Fruit fly (Drosophila melanogaster) whole organism, wandering third instar larva: ENCODE results near the gene CG6959.

ENCODE experiments used
- Abd-B ChIP-seq: fragments of >200 bp; optimal IDR thresholded peaks from 2 replicates; lab custom pipeline; 2017; ENCODE audit warnings: missing biosample characterization, missing genetic modification characterization
- CG32264 ChIP-seq: fragments of 200-800 bp; sonication (Bioruptor generic); optimal IDR thresholded peaks from 2 replicates; lab custom pipeline; 2016; ENCODE audit warnings: missing biosample characterization, missing genetic modification characterization
- CG9705 ChIP-seq: fragments of 200-800 bp; sonication (Bioruptor generic); optimal IDR thresholded peaks from 2 replicates; lab custom pipeline; 2018; ENCODE audit warnings: missing biosample characterization, mild to moderate bottlenecking, missing genetic modification characterization
- CrebA ChIP-seq: fragments of 200-800 bp; sonication (Bioruptor generic); optimal IDR thresholded peaks from 2 replicates; lab custom pipeline; 2016; ENCODE audit warnings: missing biosample characterization, mild to moderate bottlenecking, missing genetic modification characterization, borderline replicate concordance
- Dfd ChIP-seq: fragments of >200 bp; optimal IDR thresholded peaks from 2 replicates; lab custom pipeline; 2017; ENCODE audit warnings: missing biosample characterization, missing genetic modification characterization
- Dif ChIP-seq: fragments of 200-275, 200-300 bp; sonication (Bioruptor generic); optimal IDR thresholded peaks from 2 replicates; lab custom pipeline; 2018; ENCODE audit warnings: missing biosample characterization, missing genetic modification characterization; ENCODE audit not compliant: partially characterized antibody
- GATAd ChIP-seq: sonication (Bioruptor generic); optimal IDR thresholded peaks from 2 replicates; lab custom pipeline; 2016; ENCODE audit warnings: missing biosample characterization, missing genetic modification characterization
- HLH106 ChIP-seq: fragments of 200-800 bp; optimal IDR thresholded peaks from 3 replicates; lab custom pipeline; 2019; ENCODE audit warnings: missing biosample characterization, mild to moderate bottlenecking, missing genetic modification characterization, moderate library complexity
- Hnf4 ChIP-seq: fragments of 200-800 bp; sonication (Bioruptor generic); optimal IDR thresholded peaks from 2 replicates; lab custom pipeline; 2016; ENCODE audit warnings: missing biosample characterization, mild to moderate bottlenecking, missing genetic modification characterization
- Hr78 ChIP-seq: fragments of >200 bp; optimal IDR thresholded peaks from 2 replicates; lab custom pipeline; 2017; ENCODE audit warnings: missing biosample characterization, missing genetic modification characterization
- Hr83 ChIP-seq: fragments of 200-300 bp; sonication (Bioruptor generic); optimal IDR thresholded peaks from 2 replicates; lab custom pipeline; 2016; ENCODE audit warnings: missing biosample characterization, mild to moderate bottlenecking, missing genetic modification characterization, moderate library complexity; ENCODE audit not compliant: poor library complexity, severe bottlenecking
- Jra ChIP-seq: sonication (Bioruptor generic); optimal IDR thresholded peaks from 2 replicates; lab custom pipeline; 2016; ENCODE audit warnings: missing biosample characterization, missing genetic modification characterization
- Myc ChIP-seq: fragments of >200 bp; optimal IDR thresholded peaks from 2 replicates; lab custom pipeline; 2017
- N ChIP-seq: fragments of >200 bp; optimal IDR thresholded peaks from 2 replicates; lab custom pipeline; 2018; ENCODE audit warnings: missing biosample characterization, missing external identifiers, missing genetic modification characterization
- OdsH ChIP-seq: fragments of 200-800 bp; sonication (Bioruptor generic); optimal IDR thresholded peaks from 2 replicates; lab custom pipeline; 2016; ENCODE audit warnings: missing biosample characterization, mild to moderate bottlenecking, missing genetic modification characterization
- Rel ChIP-seq, 2 experiments: fragments of 200-800 bp; sonication (Bioruptor generic) in 1 of 2; optimal IDR thresholded peaks; 2 replicates in 1 of 2; 3 replicates in 1 of 2; lab custom pipeline; 2016 to 2019; ENCODE audit warnings: mild to moderate bottlenecking in 2 of 2, missing biosample characterization in 2 of 2, missing genetic modification characterization in 2 of 2, moderate library complexity in 1 of 2
- Sp1 ChIP-seq: fragments of 200-800 bp; sonication (Bioruptor generic); optimal IDR thresholded peaks from 3 replicates; lab custom pipeline; 2019; ENCODE audit warnings: missing biosample characterization, mild to moderate bottlenecking, missing genetic modification characterization, moderate library complexity
- Vsx2 ChIP-seq: fragments of 200-300, 225-300 bp; sonication (Bioruptor generic); optimal IDR thresholded peaks from 2 replicates; lab custom pipeline; 2018; ENCODE audit warnings: missing biosample characterization, missing genetic modification characterization; ENCODE audit not compliant: partially characterized antibody
- br ChIP-seq: fragments of 200-800 bp; sonication (Bioruptor generic); optimal IDR thresholded peaks from 2 replicates; lab custom pipeline; 2016; ENCODE audit warnings: missing biosample characterization, missing genetic modification characterization
- brk ChIP-seq: fragments of 200-800 bp; sonication (Bioruptor generic); optimal IDR thresholded peaks from 2 replicates; lab custom pipeline; 2016; ENCODE audit warnings: missing biosample characterization, mild to moderate bottlenecking, missing genetic modification characterization
- dl ChIP-seq, 2 experiments: fragments of 175-275, 200-275 bp in 1 of 2; fragments of 200-275 bp in 1 of 2; sonication (Bioruptor generic); optimal IDR thresholded peaks; lab custom pipeline; 2018; ENCODE audit warnings: mild to moderate bottlenecking in 2 of 2, missing biosample characterization in 2 of 2, missing genetic modification characterization in 2 of 2, moderate library complexity in 2 of 2; ENCODE audit not compliant: partially characterized antibody in 2 of 2, insufficient read depth in 1 of 2
- dmrt93B ChIP-seq: fragments of 200-800 bp; sonication (Bioruptor generic); optimal IDR thresholded peaks from 2 replicates; lab custom pipeline; 2018; ENCODE audit warnings: missing biosample characterization, mild to moderate bottlenecking, missing genetic modification characterization
- dsf ChIP-seq: sonication (Bioruptor generic); optimal IDR thresholded peaks from 2 replicates; lab custom pipeline; 2016; ENCODE audit warnings: missing biosample characterization, missing genetic modification characterization, borderline replicate concordance
- ey ChIP-seq: fragments of 200-800 bp; sonication (Bioruptor generic); optimal IDR thresholded peaks from 2 replicates; lab custom pipeline; 2016; ENCODE audit warnings: missing biosample characterization, missing genetic modification characterization
- foxo ChIP-seq, 2 experiments: fragments of 200-800 bp; sonication (Bioruptor generic); optimal IDR thresholded peaks; 2 replicates in 1 of 2; 3 replicates in 1 of 2; lab custom pipeline; 2016 to 2017; ENCODE audit warnings: missing biosample characterization in 2 of 2, missing genetic modification characterization in 2 of 2
- fru ChIP-seq: fragments of 200-800 bp; sonication (Bioruptor generic); optimal IDR thresholded peaks from 3 replicates; lab custom pipeline; 2016; ENCODE audit warnings: missing biosample characterization, mild to moderate bottlenecking, missing genetic modification characterization
- h ChIP-seq: fragments of 200-800 bp; sonication (Bioruptor generic); optimal IDR thresholded peaks from 3 replicates; lab custom pipeline; 2016; ENCODE audit warnings: missing biosample characterization, mild to moderate bottlenecking, missing genetic modification characterization
- jim ChIP-seq: fragments of 175-275, 200-325 bp; sonication (Bioruptor generic); optimal IDR thresholded peaks from 2 replicates; lab custom pipeline; 2016; ENCODE audit warnings: missing biosample characterization, mild to moderate bottlenecking, missing genetic modification characterization
- lola ChIP-seq: fragments of >200 bp; optimal IDR thresholded peaks from 2 replicates; lab custom pipeline; 2017; ENCODE audit warnings: missing biosample characterization, missing genetic modification characterization
- pan ChIP-seq: fragments of >200 bp; optimal IDR thresholded peaks from 2 replicates; lab custom pipeline; 2017
- psq ChIP-seq: fragments of 200-800 bp; sonication (Bioruptor generic); optimal IDR thresholded peaks from 3 replicates; lab custom pipeline; 2017; ENCODE audit warnings: missing biosample characterization, mild to moderate bottlenecking, missing genetic modification characterization, moderate library complexity
- rgr ChIP-seq: fragments of 200-800 bp; sonication (Bioruptor generic); optimal IDR thresholded peaks from 3 replicates; lab custom pipeline; 2016; ENCODE audit warnings: missing biosample characterization, mild to moderate bottlenecking, missing genetic modification characterization
- sage ChIP-seq: fragments of 200-800 bp; sonication (Bioruptor generic); optimal IDR thresholded peaks from 2 replicates; lab custom pipeline; 2016; ENCODE audit warnings: missing biosample characterization, mild to moderate bottlenecking, missing genetic modification characterization
- sv ChIP-seq: fragments of 200-800 bp; sonication (Bioruptor generic); optimal IDR thresholded peaks from 3 replicates; lab custom pipeline; 2016; ENCODE audit warnings: missing biosample characterization, missing genetic modification characterization
- tai ChIP-seq: sonication (Bioruptor generic); optimal IDR thresholded peaks from 2 replicates; lab custom pipeline; 2016; ENCODE audit warnings: missing biosample characterization, missing genetic modification characterization
- usp ChIP-seq: fragments of >200 bp; optimal IDR thresholded peaks from 2 replicates; lab custom pipeline; 2017; ENCODE audit warnings: missing biosample characterization, missing genetic modification characterization
- woc ChIP-seq: sonication (Bioruptor generic); optimal IDR thresholded peaks from 2 replicates; lab custom pipeline; 2016; ENCODE audit warnings: missing biosample characterization, mild to moderate bottlenecking, missing genetic modification characterization

Gene CG6959

dm6 chr3R:11876750-11877149 lies 7.5 kb upstream of the CG6959 start:
- no peak for TF ChIP-seq h (GFP tag; lab: Kevin White, UChicago)
- TF ChIP-seq brk (GFP tag; lab: Kevin White, UChicago), result no peak
- no peak for TF ChIP-seq psq (GFP tag; lab: Kevin White, UChicago)
- TF ChIP-seq, all 38 proteins: peak for 0

- TF ChIP-seq dl (GFP tag; optimal IDR thresholded peaks at IDR 0.05; lab: Kevin White, UChicago; ENCODE audit: insufficient read depth in 1 of 2, partially characterized antibody in 2 of 2) (no peak), CrebA (GFP tag; lab: Kevin White, UChicago) (peak; percentile 5), rgr (peak; percentile 59), fru (GFP tag; lab: Kevin White, UChicago) (peak; percentile 81), br (peak; percentile 45), HLH106 (peak; percentile 77), Rel (GFP tag; optimal IDR thresholded peaks at IDR 0.05; lab: Kevin White, UChicago) (peak; percentile 19), Rel (tag; optimal IDR thresholded peaks at IDR 0.05; lab: Kevin White, UChicago) (no peak), lola (GFP tag; lab: Kevin White, UChicago) (no peak), Dfd (GFP tag; lab: Kevin White, UChicago) (no peak), CG32264 (no peak), Myc (lab: Kevin White, UChicago) (no peak), usp (GFP tag; lab: Kevin White, UChicago) (no peak), psq (GFP tag; lab: Kevin White, UChicago) (peak; percentile 55), dsf (GFP tag; lab: Kevin White, UChicago) (no peak), ey (GFP tag; lab: Kevin White, UChicago) (peak; percentile 17), jim (no peak), GATAd (GFP tag; lab: Kevin White, UChicago) (no peak), Dif (GFP tag; lab: Kevin White, UChicago) (no peak), Hr83 (GFP tag; lab: Kevin White, UChicago) (no peak), Jra (GFP tag; lab: Kevin White, UChicago) (no peak), Hr78 (GFP tag; lab: Kevin White, UChicago) (no peak), OdsH (GFP tag; lab: Kevin White, UChicago) (peak; percentile 48), Sp1 (GFP tag; lab: Kevin White, UChicago) (peak; percentile 62), woc (GFP tag; lab: Kevin White, UChicago) (peak; percentile 43), sage (peak; percentile 3), brk (GFP tag; lab: Kevin White, UChicago) (no peak), dmrt93B (GFP tag; lab: Kevin White, UChicago) (peak; percentile 49), pan (lab: Kevin White, UChicago) (no peak), h (GFP tag; lab: Kevin White, UChicago) (peak; percentile 78), N (GFP tag; lab: Kevin White, UChicago) (no peak), CG9705 (no peak), foxo (GFP tag; optimal IDR thresholded peaks at IDR 0.05; lab: Kevin White, UChicago) (peak in 1 of 2 experiments; percentile 85), Hnf4 (GFP tag; lab: Kevin White, UChicago) (peak; percentile 47), Abd-B (GFP tag; lab: Kevin White, UChicago) (no peak)
Measured at dm6 chr3R:11872692-11873091, 3.4 kb upstream of the CG6959 start.

- no peak for TF ChIP-seq GATAd (GFP tag; lab: Kevin White, UChicago)
- TF ChIP-seq Hr78 (GFP tag; lab: Kevin White, UChicago), result no peak
- no peak for TF ChIP-seq Hr83 (GFP tag; lab: Kevin White, UChicago)
- no peak for TF ChIP-seq OdsH (GFP tag; lab: Kevin White, UChicago)
- no peak for TF ChIP-seq jim
- no peak for TF ChIP-seq Jra (GFP tag; lab: Kevin White, UChicago)
- no peak for TF ChIP-seq dl (GFP tag; optimal IDR thresholded peaks at IDR 0.05; lab: Kevin White, UChicago; ENCODE audit: insufficient read depth in 1 of 2, partially characterized antibody in 2 of 2)
Measured at dm6 chr3R:11870135-11870534, 875 bp upstream of the CG6959 start.

DNA sequence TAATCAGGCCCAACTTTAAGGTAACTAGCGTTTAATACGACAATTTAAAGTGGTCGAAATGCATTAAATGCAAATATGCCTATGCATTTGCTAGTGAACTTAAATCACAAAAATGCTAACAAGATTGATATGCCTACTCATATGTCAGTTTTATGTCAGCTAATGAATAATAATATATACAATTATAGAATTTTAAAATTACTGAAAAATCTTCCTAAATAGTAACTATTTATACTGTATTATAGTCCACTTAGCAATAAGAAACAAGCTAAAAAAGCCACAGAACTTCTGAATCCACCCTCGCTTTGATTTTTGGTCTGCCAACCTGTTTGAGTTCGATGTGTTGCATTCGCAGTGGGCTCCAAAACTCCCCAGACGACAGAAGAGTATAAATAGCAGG lies 415 bp upstream of the CG6959 start:
- TF ChIP-seq OdsH (GFP tag; lab: Kevin White, UChicago), result no peak
- no peak for TF ChIP-seq sv (GFP tag; lab: Kevin White, UChicago)
- TF ChIP-seq N (GFP tag; lab: Kevin White, UChicago), result no peak
- no peak for TF ChIP-seq GATAd (GFP tag; lab: Kevin White, UChicago)
- no peak for TF ChIP-seq fru (GFP tag; lab: Kevin White, UChicago)
- no peak for TF ChIP-seq sage
- no peak for TF ChIP-seq CG32264
- TF ChIP-seq usp (GFP tag; lab: Kevin White, UChicago), result no peak
- TF ChIP-seq tai (GFP tag; lab: Kevin White, UChicago), result no peak
- TF ChIP-seq Jra (GFP tag; lab: Kevin White, UChicago), result no peak
- peak in 1 of 2 experiments; percentile 50 for TF ChIP-seq foxo (GFP tag; optimal IDR thresholded peaks at IDR 0.05; lab: Kevin White, UChicago)
- TF ChIP-seq Vsx2 (GFP tag; lab: Kevin White, UChicago), result no peak
- TF ChIP-seq lola (GFP tag; lab: Kevin White, UChicago), result no peak
- peak; percentile 37 for TF ChIP-seq HLH106
